Worm (Caenorhabditis elegans) whole organism, L4 larva: Measurements from ENCODE around the gene snb-7.

ENCODE experiments used
- F10B5.3 ChIP-seq: sonication (generic microtip); optimal IDR thresholded peaks from 2 replicates; lab custom pipeline; 2016; ENCODE audit warnings: mild to moderate bottlenecking, missing genetic modification characterization, missing compliant biosample characterization
- F26F4.8 ChIP-seq: fragments of 200-800 bp; sonication (Bioruptor generic); conservative IDR thresholded peaks from 2 replicates; pipeline ENCODE4 v1.3.6; 2022; ENCODE audit warnings: missing genetic modification characterization, missing compliant biosample characterization
- T20F7.1 ChIP-seq: fragments of 200-800 bp; sonication (Bioruptor generic); optimal IDR thresholded peaks from 2 replicates; lab custom pipeline; 2018; ENCODE audit warnings: mild to moderate bottlenecking, missing genetic modification characterization, missing compliant biosample characterization
- T26A8.4 ChIP-seq: fragments of 200-800 bp; sonication (Bioruptor generic); IDR thresholded peaks from 2 replicates; pipeline ENCODE4 v1.3.6; 2022; ENCODE audit warnings: missing genetic modification characterization, missing compliant biosample characterization
- Y48G9A.11 ChIP-seq: fragments of 200-800 bp; sonication (Bioruptor generic); IDR thresholded peaks from 2 replicates; pipeline ENCODE4 v1.3.6; 2022; ENCODE audit warnings: missing genetic modification reagents, missing genetic modification characterization, missing compliant biosample characterization
- aly-2 ChIP-seq: sonication (generic microtip); optimal IDR thresholded peaks from 2 replicates; lab custom pipeline; 2018; ENCODE audit warnings: missing biosample characterization, missing genetic modification characterization
- attf-4 ChIP-seq: sonication (generic microtip); optimal IDR thresholded peaks from 3 replicates; lab custom pipeline; 2017; ENCODE audit warnings: missing biosample characterization, missing genetic modification characterization
- ceh-28 ChIP-seq: fragments of 150-350 bp; optimal IDR thresholded peaks from 2 replicates; lab custom pipeline; 2014; ENCODE audit warnings: missing biosample characterization, missing genetic modification reagents, missing genetic modification characterization
- ceh-44 ChIP-seq: fragments of 200-800 bp; sonication (Bioruptor generic); IDR thresholded peaks from 2 replicates; pipeline ENCODE4 v1.3.6; 2022; ENCODE audit warnings: missing genetic modification reagents, missing genetic modification characterization, missing compliant biosample characterization
- ceh-82 ChIP-seq: sonication (generic microtip); optimal IDR thresholded peaks from 2 replicates; lab custom pipeline; 2017; ENCODE audit warnings: missing biosample characterization, missing genetic modification characterization
- ctbp-1 ChIP-seq: fragments of 200-800 bp; sonication (Bioruptor generic); IDR thresholded peaks from 2 replicates; pipeline ENCODE4 v1.3.6; 2022; ENCODE audit warnings: missing genetic modification reagents, missing genetic modification characterization, missing compliant biosample characterization
- daf-12 ChIP-seq: fragments of 150-350 bp; optimal IDR thresholded peaks from 2 replicates; lab custom pipeline; 2014; ENCODE audit warnings: missing biosample characterization, missing genetic modification reagents, missing genetic modification characterization
- daf-16 ChIP-seq, 3 experiments: sonication (generic microtip); optimal IDR thresholded peaks; 2 replicates each; lab custom pipeline; 2016 to 2017; ENCODE audit warnings: missing genetic modification characterization in 3 of 3, missing genetic modification reagents in 3 of 3, mild to moderate bottlenecking in 2 of 3, missing compliant biosample characterization in 2 of 3, missing biosample characterization in 1 of 3, moderate library complexity in 1 of 3
- daf-19 ChIP-seq: fragments of 200-800 bp; sonication (Bioruptor generic); conservative IDR thresholded peaks from 2 replicates; pipeline ENCODE4 v1.3.6; 2022; ENCODE audit warnings: missing genetic modification characterization, missing compliant biosample characterization
- dmd-9 ChIP-seq: fragments of 200-800 bp; sonication (Bioruptor generic); IDR thresholded peaks from 2 replicates; pipeline ENCODE4 v1.3.6; 2022; ENCODE audit warnings: missing genetic modification reagents, missing genetic modification characterization, missing compliant biosample characterization
- egl-43 ChIP-seq: fragments of 200-800 bp; sonication (Bioruptor generic); IDR thresholded peaks from 2 replicates; pipeline ENCODE4 v1.3.6; 2022; ENCODE audit warnings: missing genetic modification reagents, missing genetic modification characterization, missing compliant biosample characterization
- fos-1 ChIP-seq: fragments of 150-350 bp; optimal IDR thresholded peaks from 2 replicates; lab custom pipeline; 2014; ENCODE audit warnings: missing biosample characterization, missing genetic modification characterization
- hmg-1.1 ChIP-seq: fragments of 200-800 bp; sonication (Bioruptor generic); IDR thresholded peaks from 2 replicates; pipeline ENCODE4 v1.3.6; 2022; ENCODE audit warnings: missing genetic modification reagents, missing genetic modification characterization, missing compliant biosample characterization
- jun-1 ChIP-seq: fragments of 150-350 bp; optimal IDR thresholded peaks from 2 replicates; lab custom pipeline; 2014; ENCODE audit warnings: missing biosample characterization, missing genetic modification reagents, missing genetic modification characterization
- lin-13 ChIP-seq: fragments of 150-350 bp; optimal IDR thresholded peaks from 2 replicates; lab custom pipeline; 2014; ENCODE audit warnings: missing biosample characterization, missing genetic modification reagents, missing genetic modification characterization
- lin-15B ChIP-seq: fragments of 150-350 bp; sonication (generic microtip); optimal IDR thresholded peaks from 3 replicates; lab custom pipeline; 2014; ENCODE audit warnings: missing biosample characterization, missing genetic modification characterization
- lin-29 ChIP-seq: fragments of 200-800 bp; sonication (Bioruptor generic); IDR thresholded peaks from 2 replicates; pipeline ENCODE4 v1.3.6; 2022; ENCODE audit warnings: missing genetic modification reagents, missing genetic modification characterization, missing compliant biosample characterization
- lin-38 ChIP-seq: fragments of 200-800 bp; sonication (Bioruptor generic); IDR thresholded peaks from 2 replicates; pipeline ENCODE4 v1.3.6; 2022; ENCODE audit warnings: missing genetic modification reagents, missing genetic modification characterization, missing compliant biosample characterization
- lin-39 ChIP-seq: fragments of 150-350 bp; optimal IDR thresholded peaks from 2 replicates; lab custom pipeline; 2014; ENCODE audit warnings: missing biosample characterization, missing genetic modification reagents, missing genetic modification characterization
- lir-3 ChIP-seq: sonication (generic microtip); optimal IDR thresholded peaks from 2 replicates; lab custom pipeline; 2016; ENCODE audit warnings: mild to moderate bottlenecking, missing genetic modification characterization, missing compliant biosample characterization
- madf-9 ChIP-seq: fragments of 200-800 bp; sonication (Bioruptor generic); conservative IDR thresholded peaks from 2 replicates; pipeline ENCODE4 v1.3.6; 2022; ENCODE audit warnings: missing genetic modification reagents, missing genetic modification characterization, missing compliant biosample characterization
- mdt-29 ChIP-seq: fragments of 200-800 bp; sonication (Bioruptor generic); IDR thresholded peaks from 2 replicates; pipeline ENCODE4 v1.3.6; 2022; ENCODE audit warnings: missing genetic modification reagents, missing genetic modification characterization, missing compliant biosample characterization
- mes-2 ChIP-seq: sonication (generic microtip); optimal IDR thresholded peaks from 2 replicates; lab custom pipeline; 2016; ENCODE audit warnings: missing genotype, mild to moderate bottlenecking, missing genetic modification characterization, missing compliant biosample characterization; ENCODE audit not compliant: poor library complexity, severe bottlenecking
- mxl-3 ChIP-seq: fragments of 200-800 bp; sonication (Bioruptor generic); optimal IDR thresholded peaks from 2 replicates; lab custom pipeline; 2018; ENCODE audit warnings: mild to moderate bottlenecking, missing genetic modification characterization, missing compliant biosample characterization
- nhr-10 ChIP-seq: fragments of 150-350 bp; optimal IDR thresholded peaks from 2 replicates; lab custom pipeline; 2014; ENCODE audit warnings: missing biosample characterization, missing genetic modification characterization
- nhr-102 ChIP-seq: sonication (generic microtip); optimal IDR thresholded peaks from 2 replicates; lab custom pipeline; 2016; ENCODE audit warnings: mild to moderate bottlenecking, missing genetic modification characterization, moderate library complexity, missing compliant biosample characterization
- nhr-11 ChIP-seq: fragments of 150-350 bp; optimal IDR thresholded peaks from 2 replicates; lab custom pipeline; 2014; ENCODE audit warnings: missing biosample characterization, missing genetic modification characterization
- nhr-111 ChIP-seq: fragments of 200-800 bp; sonication (Bioruptor generic); optimal IDR thresholded peaks from 2 replicates; lab custom pipeline; 2018; ENCODE audit warnings: mild to moderate bottlenecking, missing genetic modification characterization, missing compliant biosample characterization
- nhr-237 ChIP-seq: sonication (generic microtip); optimal IDR thresholded peaks from 2 replicates; lab custom pipeline; 2017; ENCODE audit warnings: missing biosample characterization, missing genetic modification characterization
- nhr-28 ChIP-seq: fragments of 150-350 bp; optimal IDR thresholded peaks from 2 replicates; lab custom pipeline; 2014; ENCODE audit warnings: missing biosample characterization, missing genetic modification characterization
- nhr-41 ChIP-seq: fragments of 200-800 bp; sonication (Bioruptor generic); IDR thresholded peaks from 2 replicates; pipeline ENCODE4 v1.3.6; 2022; ENCODE audit warnings: missing genetic modification reagents, missing genetic modification characterization, missing compliant biosample characterization
- nhr-76 ChIP-seq: fragments of 150-350 bp; optimal IDR thresholded peaks from 2 replicates; lab custom pipeline; 2014; ENCODE audit warnings: missing biosample characterization, missing genetic modification characterization
- pqm-1 ChIP-seq: sonication (generic microtip); optimal IDR thresholded peaks from 2 replicates; lab custom pipeline; 2017; ENCODE audit warnings: missing biosample characterization, missing genetic modification characterization
- saeg-2 ChIP-seq: fragments of 200-800 bp; sonication (Bioruptor generic); IDR thresholded peaks from 2 replicates; pipeline ENCODE4 v1.3.6; 2022; ENCODE audit warnings: missing genetic modification reagents, missing genetic modification characterization, missing compliant biosample characterization
- sdz-12 ChIP-seq: fragments of 200-800 bp; sonication (Bioruptor generic); optimal IDR thresholded peaks from 2 replicates; lab custom pipeline; 2018; ENCODE audit warnings: mild to moderate bottlenecking, missing genetic modification characterization, missing compliant biosample characterization
- set-16 ChIP-seq: fragments of 200-800 bp; sonication (Bioruptor generic); IDR thresholded peaks from 2 replicates; pipeline ENCODE4 v1.3.6; 2022; ENCODE audit warnings: missing genetic modification reagents, missing genetic modification characterization, missing compliant biosample characterization
- spr-1 ChIP-seq: sonication (generic microtip); optimal IDR thresholded peaks from 2 replicates; lab custom pipeline; 2016; ENCODE audit warnings: mild to moderate bottlenecking, missing genetic modification characterization, missing compliant biosample characterization
- tag-97 ChIP-seq: fragments of 200-800 bp; sonication (Bioruptor generic); IDR thresholded peaks from 2 replicates; pipeline ENCODE4 v1.3.6; 2022; ENCODE audit warnings: missing genetic modification characterization, missing compliant biosample characterization
- tra-1 ChIP-seq: fragments of 200-800 bp; sonication (Bioruptor generic); IDR thresholded peaks from 2 replicates; pipeline ENCODE4 v1.3.6; 2022; ENCODE audit warnings: missing genetic modification reagents, missing genetic modification characterization, missing compliant biosample characterization
- unc-130 ChIP-seq: sonication (generic microtip); optimal IDR thresholded peaks from 2 replicates; lab custom pipeline; 2016; ENCODE audit warnings: missing genetic modification reagents, missing genetic modification characterization, missing compliant biosample characterization
- unc-39 ChIP-seq: sonication (generic microtip); optimal IDR thresholded peaks from 2 replicates; lab custom pipeline; 2017; ENCODE audit warnings: missing biosample characterization, missing genetic modification characterization
- unc-62 ChIP-seq, 3 experiments: fragments of 150-350 bp in 1 of 3; sonication (generic microtip); optimal IDR thresholded peaks in 2 of 3; peaks in 1 of 3; 1 replicate in 1 of 3; 2 replicates in 2 of 3; lab custom pipeline; 2014 to 2017; ENCODE audit warnings: missing biosample characterization in 3 of 3, missing genetic modification characterization in 3 of 3, missing genetic modification reagents in 3 of 3, missing genotype in 1 of 3
- zag-1 ChIP-seq: fragments of 150-350 bp; optimal IDR thresholded peaks from 2 replicates; lab custom pipeline; 2014; ENCODE audit warnings: missing biosample characterization, missing genetic modification characterization
- zip-11 ChIP-seq: fragments of 200-800 bp; sonication (Bioruptor generic); IDR thresholded peaks from 2 replicates; pipeline ENCODE4 v1.3.6; 2022; ENCODE audit warnings: missing genetic modification characterization, missing compliant biosample characterization
- zip-2 ChIP-seq: fragments of 150-350 bp; optimal IDR thresholded peaks from 2 replicates; lab custom pipeline; 2014; ENCODE audit warnings: missing biosample characterization, missing genetic modification characterization
- ztf-11 ChIP-seq: fragments of 150-350 bp; optimal IDR thresholded peaks from 2 replicates; lab custom pipeline; 2014; ENCODE audit warnings: missing biosample characterization, missing genetic modification characterization

Gene snb-7

DNA sequence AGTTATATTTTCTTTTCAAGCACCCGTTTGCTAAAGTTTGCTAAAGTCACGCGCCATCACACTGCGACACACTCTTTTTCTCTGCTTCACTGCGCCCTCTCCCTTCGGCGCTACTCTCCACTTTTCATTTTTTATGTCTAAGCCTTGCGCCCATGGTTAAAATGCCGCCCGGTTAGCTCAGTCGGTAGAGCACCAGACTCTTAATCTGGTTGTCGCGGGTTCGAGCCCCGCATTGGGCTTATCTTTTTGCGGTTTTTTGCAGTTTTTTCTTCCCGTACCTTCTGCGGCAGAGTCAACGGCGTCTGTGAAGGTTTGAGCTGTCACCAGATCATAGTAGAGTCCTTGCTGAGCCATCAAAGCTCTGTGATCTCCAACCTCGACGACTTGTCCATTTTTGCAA lies 33.9 kb downstream of the snb-7 start (continued):
- TF ChIP-seq mdt-29 (GFP tag; lab: Robert Waterston, UW), result peak; percentile 80; the same call in 1 of the 2 replicates
- TF ChIP-seq saeg-2 (GFP tag; lab: Robert Waterston, UW), result no peak
- no peak for TF ChIP-seq unc-62 (GFP tag; optimal IDR thresholded peaks at IDR 0.05 in 1 of 2; lab: Kevin White, UChicago)
- no peak for TF ChIP-seq unc-62 (tag; optimal IDR thresholded peaks at IDR 0.05; lab: Kevin White, UChicago)
- TF ChIP-seq tra-1 (GFP tag; lab: Robert Waterston, UW), result peak; percentile 51; the same call in 1 of the 2 replicates
- peak; percentile 46 for TF ChIP-seq mxl-3 (GFP tag; lab: Kevin White, UChicago)
- peak; percentile 28 for TF ChIP-seq nhr-111 (GFP tag; lab: Kevin White, UChicago)
- peak; percentile 74; the same call in 1 of the 2 replicates for TF ChIP-seq ceh-44 (GFP tag; lab: Robert Waterston, UW)
- TF ChIP-seq jun-1 (tag; lab: Kevin White, UChicago), result no peak
- peak; percentile 63 for TF ChIP-seq lin-13 (GFP tag; lab: Kevin White, UChicago)
- TF ChIP-seq lir-3 (tag; lab: Kevin White, UChicago), result peak; percentile 13
- peak; percentile 85 for TF ChIP-seq mes-2 (tag; lab: Kevin White, UChicago)
- TF ChIP-seq ztf-11, result no peak
- TF ChIP-seq sdz-12 (GFP tag; lab: Kevin White, UChicago), result peak; percentile 53
- no peak; the same call in 1 of the 2 replicates for TF ChIP-seq lin-38 (GFP tag; lab: Robert Waterston, UW)
- no peak for TF ChIP-seq pqm-1 (tag; lab: Kevin White, UChicago)
- no peak for TF ChIP-seq zip-11 (GFP tag; lab: Robert Waterston, UW)
- TF ChIP-seq nhr-76 (tag; lab: Kevin White, UChicago), result no peak
- TF ChIP-seq attf-4, result no peak
- no peak for TF ChIP-seq zip-2 (tag; lab: Kevin White, UChicago)
- peak; percentile 65 for TF ChIP-seq ctbp-1 (GFP tag; lab: Robert Waterston, UW)
- TF ChIP-seq daf-16 (GFP tag; optimal IDR thresholded peaks at IDR 0.05; lab: Kevin White, UChicago), result peak in 1 of 2 experiments; percentile 69
- TF ChIP-seq daf-16 (tag; optimal IDR thresholded peaks at IDR 0.05; lab: Kevin White, UChicago), result peak; percentile 48
- peak; percentile 66 for TF ChIP-seq spr-1 (tag; lab: Kevin White, UChicago)
- peak; percentile 61 for TF ChIP-seq set-16 (GFP tag; lab: Robert Waterston, UW)
- TF ChIP-seq daf-12 (tag; lab: Kevin White, UChicago), result no peak
- TF ChIP-seq unc-39 (tag; lab: Kevin White, UChicago), result no peak
- no peak for TF ChIP-seq daf-19 (GFP tag; lab: Robert Waterston, UW)
- TF ChIP-seq nhr-237 (tag; lab: Kevin White, UChicago), result no peak
- peak; percentile 43; the same call in 1 of the 2 replicates for TF ChIP-seq lin-29 (GFP tag; lab: Robert Waterston, UW)
- TF ChIP-seq fos-1 (tag; lab: Kevin White, UChicago), result no peak
- TF ChIP-seq zag-1 (tag; lab: Kevin White, UChicago), result no peak
- TF ChIP-seq unc-130 (GFP tag; lab: Kevin White, UChicago), result peak; percentile 71
- no peak for TF ChIP-seq aly-2
- no peak for TF ChIP-seq tag-97
- peak; percentile 79 for TF ChIP-seq T26A8.4
- peak; percentile 79 for TF ChIP-seq F26F4.8 (GFP tag; lab: Robert Waterston, UW)
- no peak for TF ChIP-seq nhr-41 (GFP tag; lab: Robert Waterston, UW)
- no peak for TF ChIP-seq ceh-28 (tag; lab: Kevin White, UChicago)
- TF ChIP-seq egl-43 (GFP tag; lab: Robert Waterston, UW), result peak; percentile 97
- TF ChIP-seq lin-39 (tag; lab: Kevin White, UChicago), result no peak
- TF ChIP-seq lin-15B, result no peak
- peak; percentile 34 for TF ChIP-seq nhr-28 (tag; lab: Kevin White, UChicago)
- peak; percentile 35 for TF ChIP-seq F10B5.3 (tag; lab: Kevin White, UChicago)
- TF ChIP-seq T20F7.1 (GFP tag; lab: Kevin White, UChicago), result peak; percentile 60
- peak; percentile 81 for TF ChIP-seq nhr-102
- TF ChIP-seq ceh-82, result no peak
- TF ChIP-seq madf-9 (GFP tag; lab: Robert Waterston, UW), result peak; percentile 77
- no peak for TF ChIP-seq nhr-10 (tag; lab: Kevin White, UChicago)
- peak; percentile 56 for TF ChIP-seq Y48G9A.11 (GFP tag; lab: Robert Waterston, UW)
- TF ChIP-seq hmg-1.1 (GFP tag; lab: Robert Waterston, UW), result peak; percentile 97
- TF ChIP-seq dmd-9 (GFP tag; lab: Robert Waterston, UW), result peak; percentile 84
- TF ChIP-seq nhr-11 (tag; lab: Kevin White, UChicago), result peak; percentile 22
